Fruit fly (Drosophila melanogaster) ovary, adult (tissue): Measurements from ENCODE around the gene gro.

ENCODE experiments used
- CG17801 ChIP-seq: fragments of 200-800 bp; optimal IDR thresholded peaks from 2 replicates; lab custom pipeline; 2019; ENCODE audit warnings: missing biosample characterization, mild to moderate bottlenecking, missing genetic modification characterization, moderate library complexity; ENCODE audit not compliant: partially characterized antibody

The gro gene

DNA sequence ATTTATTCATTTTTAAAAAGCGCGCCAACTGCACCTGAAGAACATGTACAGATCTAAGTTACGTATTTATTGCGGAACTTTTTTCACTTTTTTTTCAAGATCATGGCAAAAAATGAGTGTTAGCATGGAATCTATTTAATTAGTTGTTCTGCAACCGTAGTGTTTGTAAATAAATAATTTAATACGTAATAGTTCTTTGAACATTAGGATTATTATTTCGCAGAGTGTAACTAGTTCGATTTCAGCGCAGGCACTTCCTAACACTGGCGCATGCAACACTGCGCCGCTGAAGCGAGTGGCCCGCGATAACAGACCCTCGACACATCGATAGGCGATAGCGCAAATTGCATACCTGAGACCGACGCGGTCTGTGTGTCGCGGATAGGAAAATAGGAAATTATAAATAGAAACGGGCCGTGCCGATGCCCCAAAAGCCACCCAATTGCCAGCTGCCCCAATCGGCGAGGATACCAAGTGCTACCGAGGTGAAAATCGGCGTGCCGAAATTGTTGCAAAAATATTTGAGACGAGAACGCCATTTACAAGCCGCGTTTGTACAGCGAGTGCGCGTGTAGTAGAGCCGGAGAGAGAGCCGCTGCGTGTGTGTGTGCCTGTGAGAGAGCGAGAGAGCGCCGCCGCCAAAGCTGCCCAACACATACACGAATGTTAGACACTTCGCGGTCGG lies at the start of gene gro:
Gene gro, plus strand, starts transcription at position 320 of the 685 bp plus-strand sequence.
- no peak for TF ChIP-seq CG17801 (GFP tag; lab: Kevin White, UChicago)

DNA sequence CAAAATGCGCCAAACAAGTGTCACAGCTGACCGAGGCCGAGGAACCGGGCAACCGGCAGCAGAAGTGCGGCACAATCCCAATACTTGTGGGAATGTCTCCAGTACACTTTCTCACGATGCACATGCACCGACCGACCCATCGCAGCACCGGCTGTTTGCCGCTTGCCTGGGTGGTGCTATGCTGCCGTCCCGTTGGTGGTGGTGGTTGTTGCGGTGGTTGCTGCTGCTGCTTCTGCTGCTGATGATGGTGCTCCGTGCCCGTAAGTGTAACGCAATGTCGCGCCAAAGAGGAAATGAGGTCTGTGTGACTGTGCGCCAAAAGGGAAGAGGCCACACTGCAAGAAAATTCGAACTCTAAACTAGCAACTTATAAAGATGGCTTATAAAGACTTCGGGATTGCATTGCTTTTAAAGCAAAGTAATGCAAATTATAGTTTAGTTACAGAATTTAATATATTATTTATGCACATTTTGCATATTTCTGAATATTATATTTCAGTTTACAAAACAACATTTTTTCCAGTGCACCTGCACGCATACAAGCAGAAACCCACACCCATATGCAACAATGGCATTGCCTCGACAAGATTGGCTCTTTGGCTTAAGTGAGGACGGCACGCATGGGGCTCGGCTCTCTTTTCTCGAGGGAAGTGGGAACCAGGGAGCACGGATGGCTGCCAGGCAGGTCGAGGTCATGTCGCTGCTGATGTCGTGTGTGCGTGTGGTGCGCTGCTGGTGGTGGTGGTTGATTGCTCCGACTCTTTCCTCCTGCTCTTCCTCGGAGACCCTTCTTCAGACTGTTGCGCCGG lies 45.1 kb upstream of the gro start, which contains the start of gene CG43116:
Gene CG43116, minus strand, starts transcription at position 800 of the 809 bp plus-strand sequence.
- TF ChIP-seq CG17801 (GFP tag; lab: Kevin White, UChicago) = no peak

dm6 chr3R:25997068-25997714 lies 44.3 kb upstream of the gro start:
- TF ChIP-seq CG17801 (GFP tag; lab: Kevin White, UChicago) = no peak

DNA sequence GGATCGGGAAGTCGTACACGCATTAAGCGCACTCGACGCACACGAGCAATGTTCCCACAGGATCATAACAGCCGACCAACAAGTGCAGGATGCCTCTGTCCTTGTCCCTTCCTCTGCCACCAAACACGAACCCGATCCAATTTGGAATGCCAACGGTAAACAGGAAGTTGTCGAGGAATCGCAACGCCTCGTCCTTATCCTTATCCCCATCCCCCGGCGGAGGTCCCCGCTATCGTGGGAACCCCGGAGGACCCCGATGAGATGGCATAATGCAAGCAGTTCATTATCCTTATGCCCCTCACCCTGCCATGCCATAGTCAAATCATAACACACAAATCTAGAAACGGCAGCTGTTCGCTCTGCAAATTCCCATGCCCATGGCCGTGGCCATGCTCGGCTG lies 42.4 kb upstream of the gro start:
- TF ChIP-seq CG17801 (GFP tag; lab: Kevin White, UChicago) = no peak

- no peak for TF ChIP-seq CG17801 (GFP tag; lab: Kevin White, UChicago)
These were observed 41.9 kb upstream of the gro start for dm6 chr3R:25999611-26000010.

dm6 chr3R:26000720-26001682 lies 40.5 kb upstream of the gro start:
- TF ChIP-seq CG17801 (GFP tag; lab: Kevin White, UChicago) = no peak

- TF ChIP-seq CG17801 (GFP tag; lab: Kevin White, UChicago) = no peak
These were observed 39.5 kb upstream of the gro start for dm6 chr3R:26002039-26002438.

DNA sequence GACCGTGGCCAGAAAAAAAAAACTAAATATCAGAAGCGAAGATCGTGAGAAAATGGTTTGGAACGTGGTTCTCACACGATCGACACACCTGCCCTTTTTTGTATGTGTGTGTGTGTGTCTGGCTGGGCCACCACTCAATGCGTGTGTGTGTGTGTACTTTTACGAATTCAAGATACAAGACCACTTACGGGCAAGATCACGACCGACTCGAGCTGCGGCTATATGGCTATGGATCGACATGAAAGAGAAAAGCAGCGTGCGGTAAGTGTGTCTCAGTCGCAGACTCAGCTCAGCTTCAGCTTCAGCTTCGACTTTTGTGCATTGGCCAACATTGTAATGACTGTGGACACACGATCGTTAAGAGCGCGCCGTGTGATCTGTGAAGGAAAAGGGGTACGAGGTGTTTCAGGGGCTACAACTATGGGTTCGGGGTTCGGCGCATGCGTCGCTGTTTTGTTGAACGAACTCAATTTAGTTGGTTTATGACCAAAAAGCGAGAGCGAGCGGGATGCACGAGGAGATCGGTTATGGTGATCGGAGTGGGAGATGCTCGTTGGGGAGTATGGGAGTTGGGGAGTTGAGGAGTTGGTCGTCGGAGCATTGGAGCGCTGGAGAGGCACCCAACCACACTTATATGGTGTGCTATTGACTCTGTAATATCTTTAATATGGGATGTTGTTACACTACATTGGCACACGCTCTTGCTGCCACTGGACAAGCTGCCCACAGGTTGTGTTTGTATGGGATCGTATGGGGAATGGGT lies 38.8 kb upstream of the gro start:
- no peak for TF ChIP-seq CG17801 (GFP tag; lab: Kevin White, UChicago)

dm6 chr3R:26004377-26005000 lies 37.0 kb upstream of the gro start:
- no peak for TF ChIP-seq CG17801 (GFP tag; lab: Kevin White, UChicago)

dm6 chr3R:26005619-26005977 lies 35.9 kb upstream of the gro start:
- no peak for TF ChIP-seq CG17801 (GFP tag; lab: Kevin White, UChicago)

dm6 chr3R:26005978-26006934 lies 35.3 kb upstream of the gro start:
- peak; percentile 11 for TF ChIP-seq CG17801 (GFP tag; lab: Kevin White, UChicago)

DNA sequence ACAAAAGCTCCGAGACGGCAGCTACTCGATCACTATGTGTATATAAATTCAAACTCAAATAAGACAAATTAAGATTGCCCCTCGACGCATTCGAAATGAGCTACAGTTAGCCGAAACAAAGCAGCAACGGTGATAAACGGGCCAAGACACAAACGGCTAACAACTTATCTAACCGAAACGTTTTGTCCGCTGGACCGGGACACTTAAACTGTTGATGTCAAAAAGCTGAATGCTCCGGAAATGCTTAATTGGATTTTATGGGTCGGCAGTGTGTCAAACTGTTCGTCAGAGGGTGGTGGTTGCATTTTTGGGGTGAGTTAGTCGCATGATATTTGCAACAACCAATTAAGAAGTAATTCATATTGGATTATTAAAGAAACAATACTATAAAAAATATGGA lies 34.2 kb upstream of the gro start:
- TF ChIP-seq CG17801 (GFP tag; lab: Kevin White, UChicago) = no peak
